Worm (Caenorhabditis elegans): ENCODE measurements around the gene ncx-10.

ncx-10 gene

ce11 chrV:7932998-7933397 lies at the start of gene ncx-10:
TSS of gene ncx-10 (minus strand) at chrV:7933098.
- no peak for TF ChIP-seq flt-1 (GFP tag; IDR thresholded peaks at IDR 0.05)
- TF ChIP-seq klf-2 (GFP tag; conservative IDR thresholded peaks at IDR 0.05): no peak
- TF ChIP-seq cog-1 (tag; optimal IDR thresholded peaks at IDR 0.05): no peak
- no peak for TF ChIP-seq ztf-29 (GFP tag; IDR thresholded peaks at IDR 0.05)
- no peak for TF ChIP-seq ref-1 (GFP tag; conservative IDR thresholded peaks at IDR 0.05)
- TF ChIP-seq med-1 (GFP tag; optimal IDR thresholded peaks at IDR 0.05; ENCODE audit: insufficient read depth): no peak
- no peak for TF ChIP-seq T22C8.4 (GFP tag; IDR thresholded peaks at IDR 0.05)
- no peak for TF ChIP-seq ztf-23 (GFP tag; IDR thresholded peaks at IDR 0.05)
- no peak for TF ChIP-seq tab-1 (GFP tag; IDR thresholded peaks at IDR 0.05)

- TF ChIP-seq ztf-23 (GFP tag; IDR thresholded peaks at IDR 0.05) (no peak), T22C8.4 (GFP tag; IDR thresholded peaks at IDR 0.05) (no peak), flt-1 (GFP tag; IDR thresholded peaks at IDR 0.05) (no peak), tab-1 (GFP tag; IDR thresholded peaks at IDR 0.05) (no peak), ref-1 (GFP tag; conservative IDR thresholded peaks at IDR 0.05) (no peak), ztf-29 (GFP tag; IDR thresholded peaks at IDR 0.05) (no peak), klf-2 (GFP tag; conservative IDR thresholded peaks at IDR 0.05) (no peak), med-1 (GFP tag; optimal IDR thresholded peaks at IDR 0.05; ENCODE audit: insufficient read depth) (no peak), cog-1 (tag; optimal IDR thresholded peaks at IDR 0.05) (no peak)
These were observed 48.2 kb upstream of the ncx-10 start, which contains the start of gene F26D11.1 for ce11 chrV:7980993-7981595. TSS of gene F26D11.1 (plus strand) at chrV:7981545.

ce11 chrV:7980370-7980987 lies 47.6 kb upstream of the ncx-10 start:
- TF ChIP-seq flt-1 (GFP tag; IDR thresholded peaks at IDR 0.05) (no peak), med-1 (GFP tag; optimal IDR thresholded peaks at IDR 0.05; ENCODE audit: insufficient read depth) (no peak), ztf-29 (GFP tag; IDR thresholded peaks at IDR 0.05) (no peak), tab-1 (GFP tag; IDR thresholded peaks at IDR 0.05) (no peak), klf-2 (GFP tag; conservative IDR thresholded peaks at IDR 0.05) (no peak), cog-1 (tag; optimal IDR thresholded peaks at IDR 0.05) (no peak), T22C8.4 (GFP tag; IDR thresholded peaks at IDR 0.05) (no peak), ztf-23 (GFP tag; IDR thresholded peaks at IDR 0.05) (no peak), ref-1 (GFP tag; conservative IDR thresholded peaks at IDR 0.05) (no peak)

ce11 chrV:7978798-7979197 lies 45.9 kb upstream of the ncx-10 start:
- TF ChIP-seq T22C8.4 (GFP tag; IDR thresholded peaks at IDR 0.05) (peak; percentile 55; the same call in 1 of the 2 replicates), cog-1 (tag; optimal IDR thresholded peaks at IDR 0.05) (peak; percentile 14), flt-1 (GFP tag; IDR thresholded peaks at IDR 0.05) (peak; percentile 24; the same call in 1 of the 2 replicates), ztf-29 (GFP tag; IDR thresholded peaks at IDR 0.05) (no peak), klf-2 (GFP tag; conservative IDR thresholded peaks at IDR 0.05) (no peak), ztf-23 (GFP tag; IDR thresholded peaks at IDR 0.05) (0 out of 2 replicates have a peak, but pooled peaks have one; percentile 30)

DNA sequence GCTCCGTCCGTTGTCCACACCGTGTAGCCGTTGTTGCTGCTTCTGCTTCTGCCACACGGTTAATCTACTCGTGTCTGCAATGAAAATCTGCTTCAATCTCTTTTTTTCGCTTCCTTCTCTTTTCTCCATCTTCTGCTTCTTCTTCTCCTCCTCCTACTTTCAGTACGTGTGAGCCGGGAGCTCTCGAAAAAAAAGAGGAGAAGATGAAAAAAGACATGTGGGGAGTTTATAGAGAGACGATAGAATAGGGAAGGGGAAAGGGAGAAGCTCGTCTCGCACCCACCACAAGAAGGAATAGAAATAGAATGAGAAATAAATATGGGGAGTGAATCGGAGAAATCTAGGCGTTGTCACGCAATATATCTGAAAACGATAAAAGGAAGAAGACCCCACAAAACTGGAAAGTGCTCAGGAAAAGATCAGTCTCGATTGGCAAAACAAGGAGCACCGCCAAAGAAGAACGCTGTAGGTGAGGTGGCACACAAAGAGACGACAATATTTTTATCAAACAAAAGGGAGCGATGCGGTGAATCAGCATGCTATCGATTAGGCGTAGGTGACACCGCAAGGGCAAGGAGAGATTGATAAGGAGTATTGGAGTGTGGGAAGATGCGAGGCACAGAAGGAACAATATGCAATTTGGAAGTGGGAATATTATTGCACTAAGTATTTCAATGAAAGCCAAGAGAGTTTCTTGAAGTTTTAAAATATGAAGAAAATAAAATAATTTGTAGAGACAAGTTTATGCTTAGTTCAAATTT lies 45.0 kb upstream of the ncx-10 start, which contains the start of gene let-413:
Gene let-413 (minus strand): TSS at position 76 of the 761 bp plus-strand sequence.
- TF ChIP-seq ref-1 (GFP tag; conservative IDR thresholded peaks at IDR 0.05): no peak
- no peak for TF ChIP-seq tab-1 (GFP tag; IDR thresholded peaks at IDR 0.05)
- TF ChIP-seq med-1 (GFP tag; optimal IDR thresholded peaks at IDR 0.05; ENCODE audit: insufficient read depth): no peak
- no peak for TF ChIP-seq ztf-23 (GFP tag; IDR thresholded peaks at IDR 0.05)
- no peak for TF ChIP-seq cog-1 (tag; optimal IDR thresholded peaks at IDR 0.05)
- no peak for TF ChIP-seq ztf-29 (GFP tag; IDR thresholded peaks at IDR 0.05)
- no peak for TF ChIP-seq T22C8.4 (GFP tag; IDR thresholded peaks at IDR 0.05)
- no peak for TF ChIP-seq flt-1 (GFP tag; IDR thresholded peaks at IDR 0.05)
- no peak for TF ChIP-seq klf-2 (GFP tag; conservative IDR thresholded peaks at IDR 0.05)

- TF ChIP-seq ref-1 (GFP tag; conservative IDR thresholded peaks at IDR 0.05) (no peak), med-1 (GFP tag; optimal IDR thresholded peaks at IDR 0.05; ENCODE audit: insufficient read depth) (no peak), T22C8.4 (GFP tag; IDR thresholded peaks at IDR 0.05) (no peak), ztf-23 (GFP tag; IDR thresholded peaks at IDR 0.05) (no peak), ztf-29 (GFP tag; IDR thresholded peaks at IDR 0.05) (no peak), flt-1 (GFP tag; IDR thresholded peaks at IDR 0.05) (no peak)
These were observed 38.5 kb upstream of the ncx-10 start for ce11 chrV:7971376-7971775.

- TF ChIP-seq ref-1 (GFP tag; conservative IDR thresholded peaks at IDR 0.05) (no peak), ztf-29 (GFP tag; IDR thresholded peaks at IDR 0.05) (no peak), med-1 (GFP tag; optimal IDR thresholded peaks at IDR 0.05; ENCODE audit: insufficient read depth) (no peak), T22C8.4 (GFP tag; IDR thresholded peaks at IDR 0.05) (no peak), ztf-23 (GFP tag; IDR thresholded peaks at IDR 0.05) (no peak), flt-1 (GFP tag; IDR thresholded peaks at IDR 0.05) (no peak), tab-1 (GFP tag; IDR thresholded peaks at IDR 0.05) (no peak), klf-2 (GFP tag; conservative IDR thresholded peaks at IDR 0.05) (no peak), cog-1 (tag; optimal IDR thresholded peaks at IDR 0.05) (no peak)
These were observed 37.6 kb upstream of the ncx-10 start for ce11 chrV:7970519-7970918.

DNA sequence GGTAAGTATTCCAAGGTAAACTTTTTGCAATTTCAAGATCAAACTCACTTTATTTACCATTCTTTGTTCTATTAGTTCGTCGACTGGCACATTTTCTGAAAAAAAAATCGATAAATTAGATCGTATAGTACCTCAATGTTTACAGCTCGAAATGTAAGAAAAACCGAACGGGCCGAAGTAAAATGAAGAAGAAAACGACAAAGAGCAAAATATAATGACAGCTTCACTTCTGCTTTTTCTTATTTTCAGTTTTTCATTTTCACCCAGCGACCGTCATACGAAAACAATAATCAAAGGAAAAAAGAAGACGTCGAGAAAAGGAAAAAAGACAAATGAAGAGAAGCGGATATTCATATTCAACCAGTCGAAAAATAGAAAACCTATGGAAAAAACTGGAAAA lies 36.2 kb upstream of the ncx-10 start, which contains the start of gene che-7:
Gene che-7 (minus strand): TSS at position 101 of the 400 bp plus-strand sequence.
- TF ChIP-seq cog-1 (tag; optimal IDR thresholded peaks at IDR 0.05) (no peak), T22C8.4 (GFP tag; IDR thresholded peaks at IDR 0.05) (peak; percentile 39; the same call in 1 of the 2 replicates)

- TF ChIP-seq med-1 (GFP tag; optimal IDR thresholded peaks at IDR 0.05; ENCODE audit: insufficient read depth) (no peak), ztf-23 (GFP tag; IDR thresholded peaks at IDR 0.05) (no peak), ref-1 (GFP tag; conservative IDR thresholded peaks at IDR 0.05) (no peak), klf-2 (GFP tag; conservative IDR thresholded peaks at IDR 0.05) (no peak), cog-1 (tag; optimal IDR thresholded peaks at IDR 0.05) (no peak), ztf-29 (GFP tag; IDR thresholded peaks at IDR 0.05) (no peak), T22C8.4 (GFP tag; IDR thresholded peaks at IDR 0.05) (no peak), flt-1 (GFP tag; IDR thresholded peaks at IDR 0.05) (no peak), tab-1 (GFP tag; IDR thresholded peaks at IDR 0.05) (no peak)
These were observed 31.5 kb upstream of the ncx-10 start for ce11 chrV:7964429-7964828.
